Fruit fly (Drosophila melanogaster) whole organism, adult: ENCODE measurements around the gene CG12071.

ENCODE experiments used
- CG11617 ChIP-seq: fragments of 200-800 bp; sonication (Bioruptor generic); optimal IDR thresholded peaks from 2 replicates; lab custom pipeline; 2017; ENCODE audit warnings: mild to moderate bottlenecking, missing biosample characterization, missing genetic modification reagents, missing genetic modification characterization
- CG1620 ChIP-seq: fragments of 200-800 bp; sonication (Bioruptor generic); optimal IDR thresholded peaks from 2 replicates; lab custom pipeline; 2016; ENCODE audit warnings: missing biosample characterization, missing genetic modification characterization
- CG5204 ChIP-seq: fragments of 200-800 bp; sonication (Bioruptor generic); optimal IDR thresholded peaks from 2 replicates; lab custom pipeline; 2016; ENCODE audit warnings: missing biosample characterization, missing genetic modification characterization
- Clk ChIP-seq: fragments of 200-800 bp; sonication (Bioruptor generic); optimal IDR thresholded peaks from 2 replicates; lab custom pipeline; 2017; ENCODE audit warnings: missing biosample characterization, missing genetic modification characterization
- Crg-1 ChIP-seq: fragments of 200-800 bp; sonication (Bioruptor generic); optimal IDR thresholded peaks from 2 replicates; lab custom pipeline; 2016; ENCODE audit warnings: missing biosample characterization, missing genetic modification characterization
- bab1 ChIP-seq: fragments of 200-800 bp; sonication (Bioruptor generic); optimal IDR thresholded peaks from 3 replicates; lab custom pipeline; 2019; ENCODE audit warnings: missing biosample characterization, mild to moderate bottlenecking, missing genetic modification characterization, moderate library complexity
- cic ChIP-seq: fragments of 200-800 bp; sonication (Bioruptor generic); optimal IDR thresholded peaks from 2 replicates; lab custom pipeline; 2017; ENCODE audit warnings: missing biosample characterization, mild to moderate bottlenecking, missing genetic modification characterization, moderate library complexity
- kay ChIP-seq: fragments of 200-800 bp; sonication (Bioruptor generic); peaks from one replicate; lab custom pipeline; 2016; ENCODE audit warnings: missing biosample characterization, missing genetic modification characterization, borderline replicate concordance
- ovo ChIP-seq: fragments of 200-800 bp; sonication (Bioruptor generic); optimal IDR thresholded peaks from 2 replicates; lab custom pipeline; 2016; ENCODE audit warnings: missing biosample characterization, missing genetic modification characterization
- tj ChIP-seq: fragments of 200-800 bp; sonication (Bioruptor generic); optimal IDR thresholded peaks from 3 replicates; lab custom pipeline; 2017; ENCODE audit warnings: missing biosample characterization, mild to moderate bottlenecking, missing genetic modification characterization, moderate library complexity

dm6 chr3R:30867232-30867631, 13.6 kb downstream of the CG12071 start, which contains the start of gene Cpr100A:
- TF ChIP-seq Clk (GFP tag; lab: Kevin White, UChicago): no peak
- no peak for TF ChIP-seq CG11617 (GFP tag; lab: Kevin White, UChicago)
- no peak for TF ChIP-seq bab1 (GFP tag; lab: Kevin White, UChicago)
- no peak for TF ChIP-seq CG1620 (GFP tag; lab: Kevin White, UChicago)
- no peak for TF ChIP-seq kay (GFP tag; lab: Kevin White, UChicago)
- no peak for TF ChIP-seq cic
- TF ChIP-seq ovo (GFP tag; lab: Kevin White, UChicago): no peak
- TF ChIP-seq tj (GFP tag; lab: Kevin White, UChicago): no peak
- TF ChIP-seq CG5204 (GFP tag; lab: Kevin White, UChicago): no peak
- TF ChIP-seq Crg-1 (GFP tag; lab: Kevin White, UChicago): no peak
